Worm (Caenorhabditis elegans) whole organism, midembryonic: ENCODE measurements around the gene Y46G5A.7.

Source experiments
- cog-1 ChIP-seq: sonication (generic microtip); optimal IDR thresholded peaks from 2 replicates; lab custom pipeline; 2016; ENCODE audit warnings: missing genetic modification characterization, missing compliant biosample characterization
- flt-1 ChIP-seq: fragments of 200-800 bp; sonication (Bioruptor generic); IDR thresholded peaks from 2 replicates; pipeline ENCODE4 v1.3.6; 2022; ENCODE audit warnings: missing genetic modification characterization, missing compliant biosample characterization
- med-1 ChIP-seq: sonication (generic microtip); optimal IDR thresholded peaks from 2 replicates; lab custom pipeline; 2017; ENCODE audit warnings: missing genetic modification characterization, mild to moderate bottlenecking, missing compliant biosample characterization, antibody characterized with exemption, missing genetic modification reagents; ENCODE audit not compliant: insufficient read depth
- ref-1 ChIP-seq: fragments of 200-800 bp; sonication (Bioruptor generic); conservative IDR thresholded peaks from 2 replicates; pipeline ENCODE4 v1.3.6; 2022; ENCODE audit warnings: missing genetic modification reagents, missing genetic modification characterization, missing compliant biosample characterization
- ztf-29 ChIP-seq: fragments of 200-800 bp; sonication (Bioruptor generic); IDR thresholded peaks from 2 replicates; pipeline ENCODE4 v1.3.6; 2022; ENCODE audit warnings: missing genetic modification reagents, missing genetic modification characterization, missing compliant biosample characterization

DNA sequence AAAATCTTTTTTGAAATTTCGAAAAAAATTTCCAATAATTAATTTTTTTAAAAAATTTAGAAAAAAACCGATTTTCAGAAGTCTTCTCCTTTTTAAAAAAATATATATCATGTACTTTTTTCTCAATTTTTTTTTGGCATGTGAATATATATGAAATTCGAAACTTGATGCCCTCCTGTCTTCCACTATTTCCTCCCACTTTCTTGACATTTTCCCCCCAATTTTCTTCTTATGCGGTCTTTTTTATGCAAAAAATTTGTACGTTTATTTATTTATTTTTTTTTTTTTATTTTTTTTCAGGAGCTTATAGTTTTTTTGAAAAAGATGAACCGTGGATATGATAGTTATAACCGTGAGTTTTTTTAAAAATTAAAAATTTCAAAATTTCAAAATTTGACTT lies 4.4 kb upstream of the Y46G5A.7 start, which contains the start of gene cnp-2:
- TF ChIP-seq med-1 (GFP tag; lab: Kevin White, UChicago), result no peak
- no peak for TF ChIP-seq cog-1 (tag; lab: Kevin White, UChicago)
- no peak for TF ChIP-seq ztf-29 (GFP tag; lab: Robert Waterston, UW)
- TF ChIP-seq flt-1 (GFP tag; lab: Robert Waterston, UW), result no peak
- TF ChIP-seq ref-1 (GFP tag; lab: Robert Waterston, UW), result no peak
